Fruit fly (Drosophila melanogaster): ENCODE data around the gene CG32388.
A peak's percentile ranks its signal among the peaks of the same experiment; 100 is the strongest.

The CG32388 gene

DNA sequence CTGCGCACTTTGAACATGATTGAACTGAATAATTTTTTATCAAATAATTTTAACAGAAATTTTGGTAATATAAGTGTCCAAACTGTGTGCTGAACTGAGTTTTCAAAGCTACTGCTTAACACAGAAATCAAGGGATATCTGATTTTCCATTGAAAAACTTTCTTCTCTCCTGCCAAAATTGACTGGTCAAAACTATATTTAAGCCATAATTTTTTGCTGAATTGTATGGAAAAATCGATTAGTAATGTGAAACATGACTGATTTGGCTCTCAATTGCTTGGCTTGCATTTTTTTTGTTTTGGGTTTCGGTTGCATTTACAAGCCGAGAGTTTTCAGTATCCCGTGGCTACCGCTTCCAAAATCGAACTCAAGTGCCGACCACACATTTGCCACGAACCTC is at the start of gene CG32388, which contains the start of gene CG43439:
Gene CG32388, minus strand, starts transcription at position 101 of the 400 bp plus-strand sequence.
Gene CG43439, minus strand, starts transcription at position 101 of the 400 bp plus-strand sequence.
- TF ChIP-seq CG32006 (GFP tag; optimal IDR thresholded peaks at IDR 0.05) (no peak), achi (GFP tag; optimal IDR thresholded peaks at IDR 0.05) (no peak), Eip93F (GFP tag; optimal IDR thresholded peaks at IDR 0.05) (no peak), pdm3 (GFP tag; optimal IDR thresholded peaks at IDR 0.05) (no peak), net (GFP tag; optimal IDR thresholded peaks at IDR 0.05) (no peak), OdsH (GFP tag; optimal IDR thresholded peaks at IDR 0.05) (no peak), dac (GFP tag; optimal IDR thresholded peaks at IDR 0.05) (no peak), vri (GFP tag; optimal IDR thresholded peaks at IDR 0.05) (no peak), Met (GFP tag; optimal IDR thresholded peaks at IDR 0.05) (no peak), CG3032 (tag; optimal IDR thresholded peaks at IDR 0.05) (no peak), esn (GFP tag; optimal IDR thresholded peaks at IDR 0.05) (no peak), CG11902 (GFP tag; optimal IDR thresholded peaks at IDR 0.05) (no peak), CG6808 (GFP tag; optimal IDR thresholded peaks at IDR 0.05) (no peak), CG1621 (tag; optimal IDR thresholded peaks at IDR 0.05) (no peak), Hr39 (GFP tag; optimal IDR thresholded peaks at IDR 0.05) (no peak), CG8632 (GFP tag; optimal IDR thresholded peaks at IDR 0.05) (no peak), CG6276 (GFP tag; optimal IDR thresholded peaks at IDR 0.05) (no peak)

DNA sequence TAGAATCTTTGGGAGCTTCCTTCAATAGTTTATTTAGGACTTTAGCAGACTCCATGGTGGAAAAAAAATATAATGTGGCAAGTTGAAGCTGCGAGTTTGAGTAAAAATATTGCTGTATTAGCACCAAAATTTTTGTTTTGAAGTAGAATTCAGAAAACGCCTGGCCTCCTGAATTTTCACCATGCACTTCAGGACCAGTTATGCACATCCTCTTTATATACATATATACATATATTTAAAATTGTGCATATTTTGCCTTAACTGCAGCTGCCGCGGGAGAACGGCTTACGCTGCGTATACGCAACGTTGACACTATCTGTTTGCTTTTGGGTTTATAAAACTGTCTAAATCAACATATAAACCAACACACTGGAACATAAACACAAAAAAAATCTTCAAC is 42.3 kb upstream of the CG32388 start, which contains the start of gene CG17744:
Gene CG17744, minus strand, starts transcription at position 101 of the 400 bp plus-strand sequence.
- TF ChIP-seq fd59A (GFP tag; optimal IDR thresholded peaks at IDR 0.05) = no peak

DNA sequence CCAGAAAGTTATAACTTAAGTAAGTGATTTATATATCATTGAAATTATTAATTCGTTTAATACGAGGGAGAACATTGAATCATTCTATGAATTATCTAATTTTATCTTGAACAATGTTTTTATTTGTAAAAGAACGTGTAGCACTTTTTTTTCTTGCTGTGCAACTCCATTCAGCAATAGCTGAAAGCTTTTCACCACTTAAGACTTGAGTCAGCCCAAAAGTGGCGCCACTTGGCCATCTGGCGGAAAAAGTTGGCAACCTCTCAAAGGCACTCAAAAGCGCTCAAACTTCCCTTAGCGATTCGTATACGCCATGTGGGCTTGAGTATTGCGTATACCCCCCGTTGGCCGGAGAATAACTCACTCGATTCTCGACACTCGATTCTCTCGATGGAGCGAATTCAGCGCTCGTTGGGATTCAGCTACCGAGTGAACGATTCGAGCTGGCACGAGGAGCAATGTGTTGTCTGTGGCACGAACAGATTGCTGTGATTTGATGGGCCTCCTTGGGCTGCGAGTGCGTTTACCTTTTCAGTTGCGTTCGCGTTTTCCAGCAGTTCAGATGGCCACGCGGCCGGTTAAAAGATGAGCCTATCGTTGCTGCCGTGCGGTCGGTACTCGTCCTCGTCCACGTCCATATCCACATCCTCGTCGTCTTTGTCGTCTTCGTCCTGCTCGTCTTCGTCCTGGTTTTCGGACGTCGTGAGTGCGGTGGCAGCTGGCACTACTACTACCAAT is 29.4 kb upstream of the CG32388 start:
- TF ChIP-seq net (GFP tag; optimal IDR thresholded peaks at IDR 0.05) = peak; percentile 8
- peak; percentile 68 for TF ChIP-seq Eip78C (GFP tag)
- peak; percentile 44; the same call in 1 of the 2 replicates for TF ChIP-seq CG15336 (GFP tag; IDR thresholded peaks at IDR 0.05)
- no peak for TF ChIP-seq cyc (GFP tag; optimal IDR thresholded peaks at IDR 0.05)
- no peak for TF ChIP-seq CG11902 (GFP tag; optimal IDR thresholded peaks at IDR 0.05)
- TF ChIP-seq CG32006 (GFP tag; optimal IDR thresholded peaks at IDR 0.05) = peak; percentile 31
- peak; percentile 77 for TF ChIP-seq eg (GFP tag; IDR thresholded peaks at IDR 0.05)
- peak; percentile 11 for TF ChIP-seq achi (GFP tag; optimal IDR thresholded peaks at IDR 0.05)
- peak; percentile 62 for TF ChIP-seq Hr4 (GFP tag; optimal IDR thresholded peaks at IDR 0.05)
- peak; percentile 30 for TF ChIP-seq OdsH (GFP tag; optimal IDR thresholded peaks at IDR 0.05)
- peak; percentile 31; the same call in 1 of the 3 replicates for TF ChIP-seq CG8119 (GFP tag; IDR thresholded peaks at IDR 0.05)
- no peak for TF ChIP-seq CG8632 (GFP tag; optimal IDR thresholded peaks at IDR 0.05)
- peak; percentile 95 for TF ChIP-seq CG6276 (GFP tag; optimal IDR thresholded peaks at IDR 0.05)
- no peak for TF ChIP-seq fd59A (GFP tag; optimal IDR thresholded peaks at IDR 0.05)
- TF ChIP-seq Gug (GFP tag; IDR thresholded peaks at IDR 0.05) = 0 out of 2 replicates have a peak, but pooled peaks have one; percentile 37

DNA sequence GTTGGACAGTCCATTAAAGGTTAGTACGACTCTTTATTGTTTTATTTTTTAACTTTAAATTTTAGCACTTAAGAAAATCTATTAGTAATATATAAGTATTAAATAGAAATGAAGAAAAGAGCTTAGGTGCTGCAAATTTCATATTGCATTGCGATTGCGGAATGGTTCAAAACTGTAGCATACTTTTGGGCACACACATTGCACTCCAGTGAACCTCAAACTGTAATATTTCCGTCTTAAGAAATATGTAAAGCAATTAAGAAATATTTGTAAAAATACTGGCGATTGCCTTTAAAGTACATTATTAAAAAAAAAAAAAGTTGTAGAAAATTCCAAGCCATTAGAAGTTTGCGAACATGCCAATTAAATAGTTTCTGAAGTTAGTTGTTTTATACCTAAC is 27.9 kb upstream of the CG32388 start:
- no peak for TF ChIP-seq cyc (GFP tag; optimal IDR thresholded peaks at IDR 0.05)
- peak; percentile 29 for TF ChIP-seq Eip78C (GFP tag)

DNA sequence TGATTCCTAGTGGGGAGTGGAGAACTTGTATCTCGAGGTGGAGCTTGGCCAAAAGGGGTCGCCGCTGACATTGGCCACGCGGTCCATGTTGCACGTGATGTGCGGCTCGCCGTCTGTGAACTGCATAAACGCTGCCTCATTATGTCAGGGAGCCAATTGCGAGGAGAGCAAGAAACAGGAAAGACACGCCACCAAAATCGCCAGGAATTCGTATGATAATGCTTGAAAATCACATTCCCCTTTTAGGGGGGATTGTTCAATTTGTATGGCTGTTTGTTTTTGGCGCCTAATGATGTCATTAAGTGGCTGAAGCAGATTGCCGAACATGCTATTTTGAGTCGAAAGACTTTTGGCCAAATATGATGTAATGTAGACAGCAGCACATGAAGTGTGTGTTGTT is 25.5 kb upstream of the CG32388 start:
- no peak for TF ChIP-seq fd59A (GFP tag; optimal IDR thresholded peaks at IDR 0.05)
- TF ChIP-seq ss (GFP tag; optimal IDR thresholded peaks at IDR 0.05) = peak in 1 of 2 experiments; percentile 23
- TF ChIP-seq Lpt (GFP tag; optimal IDR thresholded peaks at IDR 0.05) = no peak
- no peak for TF ChIP-seq CG10669 (GFP tag; optimal IDR thresholded peaks at IDR 0.05)
- no peak for TF ChIP-seq CG11294 (GFP tag; IDR thresholded peaks at IDR 0.05)
- TF ChIP-seq Eip78C (GFP tag) = peak; percentile 1
- no peak for TF ChIP-seq fkh (GFP tag; optimal IDR thresholded peaks at IDR 0.05)
- no peak for TF ChIP-seq achi (GFP tag; optimal IDR thresholded peaks at IDR 0.05)

Measured in whole organism, prepupa.